Fruit fly (Drosophila melanogaster): Measurements from ENCODE around the gene Vps45.

Vps45 gene

DNA sequence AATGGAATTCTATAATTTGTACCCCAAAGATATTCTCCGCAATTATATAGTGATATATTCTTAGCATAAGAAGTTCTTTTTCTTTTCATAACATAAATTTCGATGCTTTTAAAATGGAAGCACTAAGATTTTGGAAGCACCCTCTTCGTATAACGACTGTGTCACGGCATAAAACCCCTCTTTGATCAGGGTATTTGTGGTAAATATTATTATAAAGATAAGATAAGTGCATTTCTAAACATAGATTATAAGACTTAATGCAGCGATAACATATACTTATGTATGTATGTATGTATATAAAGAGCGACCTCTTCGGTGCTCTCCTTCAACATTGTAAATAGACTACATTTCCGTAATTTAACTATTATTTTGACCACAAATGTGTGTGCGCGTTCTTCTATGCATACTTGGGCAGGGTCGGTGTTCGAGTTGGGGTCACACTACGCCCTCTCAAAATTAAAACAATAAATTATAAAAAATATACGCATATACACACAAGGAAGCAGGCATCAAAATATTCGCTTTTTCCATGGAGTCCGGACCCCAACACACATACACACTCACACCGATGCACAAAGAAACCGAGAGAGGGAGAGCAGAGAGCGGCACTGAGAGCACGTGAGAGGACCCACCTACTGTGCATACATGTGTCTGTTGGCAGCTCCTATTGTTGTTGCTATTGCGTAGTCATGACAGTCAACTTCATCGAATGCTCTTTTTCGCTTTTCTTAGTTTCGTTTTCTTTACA, 13.3 kb upstream of the Vps45 start (continued):
- TF ChIP-seq Trl (optimal IDR thresholded peaks at IDR 0.05) (peak; percentile 99 to 100), Trl (GFP tag; optimal IDR thresholded peaks at IDR 0.05) (peak; percentile 66), ash1 (GFP tag; optimal IDR thresholded peaks at IDR 0.05) (peak; percentile 37), CG2202 (tag; optimal IDR thresholded peaks at IDR 0.05) (peak; percentile 22), CG17359 (tag; optimal IDR thresholded peaks at IDR 0.05) (peak; percentile 17), CG12391 (tag; optimal IDR thresholded peaks at IDR 0.05) (peak; percentile 8), Dp (GFP tag; optimal IDR thresholded peaks at IDR 0.05) (no peak), ATbp (GFP tag; optimal IDR thresholded peaks at IDR 0.05) (peak; percentile 27), Stat92E (GFP tag; optimal IDR thresholded peaks at IDR 0.05) (no peak), lbe (GFP tag; optimal IDR thresholded peaks at IDR 0.05) (peak; percentile 12), odd (GFP tag; optimal IDR thresholded peaks at IDR 0.05) (peak; percentile 6), Sry-δ (GFP tag; optimal IDR thresholded peaks at IDR 0.05) (no peak), grn (GFP tag; optimal IDR thresholded peaks at IDR 0.05) (peak; percentile 50), B-H2 (GFP tag; optimal IDR thresholded peaks at IDR 0.05) (peak; percentile 45), CG13424 (tag; optimal IDR thresholded peaks at IDR 0.05) (peak; percentile 31), Ptx1 (GFP tag; IDR thresholded peaks at IDR 0.05) (no peak), sd (tag; optimal IDR thresholded peaks at IDR 0.05) (peak; percentile 61), caup (GFP tag; optimal IDR thresholded peaks at IDR 0.05; ENCODE audit: severe bottlenecking) (no peak), PHDP (tag; optimal IDR thresholded peaks at IDR 0.05) (peak; percentile 1), Atf-2 (GFP tag; optimal IDR thresholded peaks at IDR 0.05) (no peak)

DNA sequence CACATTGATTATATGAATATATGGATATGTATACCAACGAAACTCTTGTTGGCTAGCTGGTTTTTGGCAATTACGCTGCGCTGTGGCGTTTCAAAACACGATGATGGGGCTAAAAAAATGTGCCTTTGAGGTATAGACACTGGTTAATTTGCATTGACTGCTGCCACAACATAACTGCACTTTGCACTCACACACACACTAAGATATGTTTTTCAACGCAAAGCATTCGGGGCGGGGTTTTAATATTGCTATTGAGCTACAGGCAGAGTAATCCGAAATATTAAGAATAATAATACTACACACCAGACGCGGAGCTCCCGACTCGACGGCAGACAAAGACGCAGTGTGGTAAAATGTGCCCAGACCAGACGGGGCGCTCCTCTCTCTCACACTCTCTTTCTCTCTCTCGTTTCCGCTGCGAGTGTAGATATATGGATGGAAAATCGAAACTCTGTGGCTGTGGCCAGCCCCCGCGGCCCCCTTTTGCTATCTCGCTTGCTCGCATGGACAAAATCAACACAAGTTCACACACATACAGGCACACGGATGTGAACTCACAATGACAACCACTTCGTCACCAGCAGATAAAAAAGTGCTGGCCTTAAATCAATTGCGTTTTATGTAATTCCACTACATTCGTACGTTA, 12.6 kb upstream of the Vps45 start:
- TF ChIP-seq CG1602 (GFP tag; optimal IDR thresholded peaks at IDR 0.05) (no peak), CG13894 (tag; optimal IDR thresholded peaks at IDR 0.05) (peak; percentile 66), dmrt11E (tag; optimal IDR thresholded peaks at IDR 0.05) (no peak), gcm (GFP tag; optimal IDR thresholded peaks at IDR 0.05) (peak; percentile 68), CG17802 (tag; optimal IDR thresholded peaks at IDR 0.05) (no peak), wdn (GFP tag; IDR thresholded peaks at IDR 0.05) (no peak), CG10979 (tag; optimal IDR thresholded peaks at IDR 0.05) (no peak), mld (GFP tag; IDR thresholded peaks at IDR 0.05; ENCODE audit: partially characterized antibody) (no peak), sim (GFP tag; IDR thresholded peaks at IDR 0.05) (no peak), Asciz (GFP tag; optimal IDR thresholded peaks at IDR 0.05) (peak; percentile 50), Trl (optimal IDR thresholded peaks at IDR 0.05) (peak; percentile 93 to 95), Trl (GFP tag; optimal IDR thresholded peaks at IDR 0.05) (peak; percentile 65), CG3995 (GFP tag; optimal IDR thresholded peaks at IDR 0.05) (peak; percentile 5), mirr (GFP tag; optimal IDR thresholded peaks at IDR 0.05) (peak; percentile 96), CG18011 (GFP tag; optimal IDR thresholded peaks at IDR 0.05) (peak; percentile 25), dpn (GFP tag; optimal IDR thresholded peaks at IDR 0.05) (peak; percentile 5 to 12), ewg (GFP tag; optimal IDR thresholded peaks at IDR 0.05) (peak; percentile 11), Hr3 (GFP tag; optimal IDR thresholded peaks at IDR 0.05) (no peak), tx (GFP tag; optimal IDR thresholded peaks at IDR 0.05) (peak; percentile 6), Atf6 (GFP tag; IDR thresholded peaks at IDR 0.05) (no peak), CG18476 (GFP tag; optimal IDR thresholded peaks at IDR 0.05) (peak; percentile 22), CG13123 (GFP tag; optimal IDR thresholded peaks at IDR 0.05) (no peak), nau (GFP tag; optimal IDR thresholded peaks at IDR 0.05) (peak; percentile 71), pum (GFP tag; optimal IDR thresholded peaks at IDR 0.05) (no peak), CG1233 (GFP tag; optimal IDR thresholded peaks at IDR 0.05) (peak; percentile 54), Ssrp (tag; optimal IDR thresholded peaks at IDR 0.05) (no peak), Hmr (GFP tag; optimal IDR thresholded peaks at IDR 0.05) (peak; percentile 77), insv (GFP tag; optimal IDR thresholded peaks at IDR 0.05) (peak in 1 of 2 experiments; percentile 12), MTF-1 (GFP tag; optimal IDR thresholded peaks at IDR 0.05; ENCODE audit: borderline replicate concordance) (peak; percentile 79)

All from whole organism, embryonic.